Fruit fly (Drosophila melanogaster): ENCODE data around the gene Phlpp.

Phlpp gene

dm6 chr2L:19033288-19033687 is 25.6 kb upstream of the Phlpp start, which contains the start of gene hook (continued):
- TF ChIP-seq Adf1 (GFP tag; IDR thresholded peaks at IDR 0.05) (no peak), kay (GFP tag; optimal IDR thresholded peaks at IDR 0.05) (no peak), yki (optimal IDR thresholded peaks at IDR 0.05) (no peak), CG4617 (GFP tag; optimal IDR thresholded peaks at IDR 0.05; ENCODE audit: borderline replicate concordance) (peak; percentile 22), Hmr (GFP tag; optimal IDR thresholded peaks at IDR 0.05) (no peak), Med (GFP tag) (peak; percentile 40), CG14050 (GFP tag; IDR thresholded peaks at IDR 0.05) (no peak), CG11085 (GFP tag; IDR thresholded peaks at IDR 0.05) (no peak), CG6791 (GFP tag; IDR thresholded peaks at IDR 0.05; ENCODE audit: partially characterized antibody) (peak; percentile 84), eyg (GFP tag; optimal IDR thresholded peaks at IDR 0.05) (no peak), CG10431 (GFP tag; optimal IDR thresholded peaks at IDR 0.05) (no peak), Elba2 (GFP tag; optimal IDR thresholded peaks at IDR 0.05) (no peak), ranshi (GFP tag; IDR thresholded peaks at IDR 0.05) (no peak), CG12744 (GFP tag; optimal IDR thresholded peaks at IDR 0.05) (no peak), inv (GFP tag; IDR thresholded peaks at IDR 0.05; ENCODE audit: partially characterized antibody) (peak; percentile 67), CG6654 (GFP tag; optimal IDR thresholded peaks at IDR 0.05) (no peak), CG4360 (GFP tag; IDR thresholded peaks at IDR 0.05) (no peak), her (GFP tag; optimal IDR thresholded peaks at IDR 0.05) (no peak), Ptx1 (GFP tag; IDR thresholded peaks at IDR 0.05) (no peak), CG6272 (GFP tag; IDR thresholded peaks at IDR 0.05) (no peak), fru (optimal IDR thresholded peaks at IDR 0.05) (no peak), Sin3A (optimal IDR thresholded peaks at IDR 0.05) (no peak), oc (tag; optimal IDR thresholded peaks at IDR 0.05) (no peak), Rfx (GFP tag; IDR thresholded peaks at IDR 0.05) (0 out of 2 replicates have a peak, but pooled peaks have one; percentile 14), BtbVII (GFP tag; optimal IDR thresholded peaks at IDR 0.05) (no peak), en (GFP tag; optimal IDR thresholded peaks at IDR 0.05) (no peak)

- peak; percentile 48 for TF ChIP-seq Ets65A (GFP tag)
- peak; percentile 42 for TF ChIP-seq CG2120 (GFP tag; optimal IDR thresholded peaks at IDR 0.05)
- TF ChIP-seq al (GFP tag; IDR thresholded peaks at IDR 0.05) = no peak
- TF ChIP-seq pho (GFP tag; optimal IDR thresholded peaks at IDR 0.05) = no peak
- no peak for TF ChIP-seq bowl (GFP tag; IDR thresholded peaks at IDR 0.05)
- TF ChIP-seq CG11456 (GFP tag; IDR thresholded peaks at IDR 0.05) = no peak
- TF ChIP-seq CG10366 (GFP tag; IDR thresholded peaks at IDR 0.05) = no peak
- TF ChIP-seq Oli (tag; optimal IDR thresholded peaks at IDR 0.05) = no peak
- TF ChIP-seq inv (GFP tag; IDR thresholded peaks at IDR 0.05; ENCODE audit: partially characterized antibody) = peak; percentile 75
- TF ChIP-seq lilli (GFP tag; optimal IDR thresholded peaks at IDR 0.05) = peak; percentile 10
- TF ChIP-seq Hsf (GFP tag; optimal IDR thresholded peaks at IDR 0.05) = no peak
- TF ChIP-seq CG6791 (GFP tag; IDR thresholded peaks at IDR 0.05; ENCODE audit: partially characterized antibody) = peak; percentile 85
- TF ChIP-seq caup (GFP tag; optimal IDR thresholded peaks at IDR 0.05; ENCODE audit: severe bottlenecking) = no peak
- no peak for TF ChIP-seq Meics (GFP tag; optimal IDR thresholded peaks at IDR 0.05)
- TF ChIP-seq HLH54F (GFP tag; optimal IDR thresholded peaks at IDR 0.05) = no peak
- no peak for TF ChIP-seq yki (optimal IDR thresholded peaks at IDR 0.05)
- no peak for TF ChIP-seq usp (GFP tag; optimal IDR thresholded peaks at IDR 0.05)
- TF ChIP-seq fru (optimal IDR thresholded peaks at IDR 0.05) = no peak
- no peak for TF ChIP-seq CG18011 (GFP tag; optimal IDR thresholded peaks at IDR 0.05)
- no peak for TF ChIP-seq CG2875 (GFP tag; optimal IDR thresholded peaks at IDR 0.05)
- no peak for TF ChIP-seq Neu2 (GFP tag; optimal IDR thresholded peaks at IDR 0.05; ENCODE audit: borderline replicate concordance)
- TF ChIP-seq CG6683 (GFP tag; optimal IDR thresholded peaks at IDR 0.05) = no peak
- TF ChIP-seq CG1603 (tag; optimal IDR thresholded peaks at IDR 0.05) = peak; percentile 50
- peak; percentile 89 for TF ChIP-seq HLH4C (GFP tag; IDR thresholded peaks at IDR 0.05; ENCODE audit: partially characterized antibody)
- TF ChIP-seq Sry-δ (GFP tag; optimal IDR thresholded peaks at IDR 0.05) = peak; percentile 93
- no peak for TF ChIP-seq CG31365 (tag; optimal IDR thresholded peaks at IDR 0.05)
- no peak for TF ChIP-seq Trl (optimal IDR thresholded peaks at IDR 0.05)
- no peak for TF ChIP-seq Trl (GFP tag; optimal IDR thresholded peaks at IDR 0.05)
- TF ChIP-seq CG14014 (GFP tag; IDR thresholded peaks at IDR 0.05) = no peak
- no peak for TF ChIP-seq cg (GFP tag; optimal IDR thresholded peaks at IDR 0.05)
Measured at dm6 chr2L:19034213-19034929, 24.6 kb upstream of the Phlpp start, which contains the start of the genes mib2 and CG31800. Gene mib2 (plus strand): TSS chr2L:19034444. Gene CG31800 (minus strand): TSS chr2L:19034576.

Measured in whole organism, embryonic.